Worm (Caenorhabditis elegans) whole organism, young adult: Measurements from ENCODE around the gene T25B9.3.

Experiments used
- B0035.1 ChIP-seq: sonication (generic microtip); optimal IDR thresholded peaks from 2 replicates; lab custom pipeline; 2016; ENCODE audit warnings: missing genetic modification characterization, mild to moderate bottlenecking, missing compliant biosample characterization, missing genotype, missing genetic modification reagents
- D2030.7 ChIP-seq: fragments of 200-800 bp; sonication (Bioruptor generic); IDR thresholded peaks from 2 replicates; pipeline ENCODE4 v1.3.6; 2022; ENCODE audit warnings: missing genetic modification reagents, missing genetic modification characterization, missing compliant biosample characterization
- F10E7.11 ChIP-seq: sonication (generic microtip); optimal IDR thresholded peaks from 2 replicates; lab custom pipeline; 2017; ENCODE audit warnings: mild to moderate bottlenecking, missing genetic modification characterization, moderate library complexity, missing compliant biosample characterization
- F33H1.4 ChIP-seq: fragments of 200-800 bp; sonication (Bioruptor generic); IDR thresholded peaks from 2 replicates; pipeline ENCODE4 v1.3.6; 2022; ENCODE audit warnings: missing genetic modification reagents, missing genetic modification characterization, missing compliant biosample characterization
- F55B11.4 ChIP-seq: sonication (generic microtip); optimal IDR thresholded peaks from 2 replicates; lab custom pipeline; 2016; ENCODE audit warnings: missing compliant biosample characterization, missing genetic modification characterization, borderline replicate concordance; ENCODE audit not compliant: insufficient read depth
- K11D2.4 ChIP-seq: fragments of 200-800 bp; sonication (Bioruptor generic); IDR thresholded peaks from 2 replicates; pipeline ENCODE4 v1.3.6; 2022; ENCODE audit warnings: missing genetic modification reagents, missing genetic modification characterization, missing compliant biosample characterization
- Y67H2A.10 ChIP-seq: fragments of 200-800 bp; sonication (Bioruptor generic); conservative IDR thresholded peaks from 2 replicates; pipeline ENCODE4 v1.3.6; 2022; ENCODE audit warnings: missing genetic modification reagents, missing genetic modification characterization, missing compliant biosample characterization
- Y79H2A.3 ChIP-seq: fragments of 200-800 bp; sonication (Bioruptor generic); conservative IDR thresholded peaks from 2 replicates; pipeline ENCODE4 v1.3.6; 2022; ENCODE audit warnings: missing genetic modification reagents, missing genetic modification characterization, missing compliant biosample characterization
- Y95B8A.8 ChIP-seq: fragments of 200-800 bp; sonication (Bioruptor generic); IDR thresholded peaks from 2 replicates; pipeline ENCODE4 v1.3.6; 2022; ENCODE audit warnings: missing genetic modification reagents, missing genetic modification characterization, missing compliant biosample characterization
- ZK185.1 ChIP-seq: sonication (generic microtip); optimal IDR thresholded peaks from 2 replicates; lab custom pipeline; 2016; ENCODE audit warnings: mild to moderate bottlenecking, missing genetic modification characterization, missing compliant biosample characterization; ENCODE audit not compliant: poor library complexity, severe bottlenecking
- akir-1 ChIP-seq: fragments of 200-800 bp; sonication (Bioruptor generic); optimal IDR thresholded peaks from 2 replicates; lab custom pipeline; 2018; ENCODE audit warnings: mild to moderate bottlenecking, missing genetic modification characterization, moderate library complexity, missing compliant biosample characterization
- ama-1 ChIP-seq, 3 experiments: fragments of 150-350 bp in 1 of 3; sonication (generic microtip) in 2 of 3; optimal IDR thresholded peaks; 2 replicates each; lab custom pipeline; 2014 to 2018; ENCODE audit warnings: missing biosample characterization in 2 of 3, missing genetic modification characterization in 2 of 3, missing genetic modification reagents in 2 of 3
- attf-3 ChIP-seq: fragments of 200-800 bp; sonication (Bioruptor generic); conservative IDR thresholded peaks from 2 replicates; pipeline ENCODE4 v1.3.6; 2022; ENCODE audit warnings: missing genetic modification reagents, missing genetic modification characterization, missing compliant biosample characterization
- bed-1 ChIP-seq: fragments of 200-800 bp; sonication (Bioruptor generic); IDR thresholded peaks from 2 replicates; pipeline ENCODE4 v1.3.6; 2022; ENCODE audit warnings: missing genetic modification reagents, missing genetic modification characterization, missing compliant biosample characterization
- cebp-1 ChIP-seq, 2 experiments: fragments of 200-800 bp in 1 of 2; sonication (Bioruptor generic) in 1 of 2; sonication (generic microtip) in 1 of 2; IDR thresholded peaks in 1 of 2; optimal IDR thresholded peaks in 1 of 2; 2 replicates each; pipeline versions ENCODE4 v1.3.6 to Lab custom; 2017 to 2022; ENCODE audit warnings: missing compliant biosample characterization in 2 of 2, missing genetic modification characterization in 2 of 2, mild to moderate bottlenecking in 1 of 2, missing genetic modification reagents in 1 of 2, moderate library complexity in 1 of 2
- cebp-2 ChIP-seq: fragments of 200-800 bp; sonication (Bioruptor generic); IDR thresholded peaks from 2 replicates; pipeline ENCODE4 v1.3.6; 2022; ENCODE audit warnings: missing genetic modification characterization, missing compliant biosample characterization
- ceh-27 ChIP-seq: fragments of 200-800 bp; sonication (Bioruptor generic); optimal IDR thresholded peaks from 2 replicates; lab custom pipeline; 2018; ENCODE audit warnings: mild to moderate bottlenecking, missing genetic modification characterization, moderate library complexity, missing compliant biosample characterization
- ceh-40 ChIP-seq: fragments of 200-800 bp; sonication (Bioruptor generic); IDR thresholded peaks from 2 replicates; pipeline ENCODE4 v1.3.6; 2022; ENCODE audit warnings: missing genetic modification characterization, missing compliant biosample characterization
- ceh-58 ChIP-seq: fragments of 200-800 bp; sonication (Bioruptor generic); IDR thresholded peaks from 2 replicates; pipeline ENCODE4 v1.3.6; 2022; ENCODE audit warnings: missing genetic modification characterization, missing compliant biosample characterization
- ceh-91 ChIP-seq: fragments of 200-800 bp; sonication (Bioruptor generic); IDR thresholded peaks from 2 replicates; pipeline ENCODE4 v1.3.6; 2022; ENCODE audit warnings: missing genetic modification reagents, missing genetic modification characterization, missing compliant biosample characterization
- die-1 ChIP-seq: sonication (generic microtip); optimal IDR thresholded peaks from 2 replicates; lab custom pipeline; 2016; ENCODE audit warnings: missing genotype, mild to moderate bottlenecking, missing genetic modification characterization, missing compliant biosample characterization
- dpl-1 ChIP-seq: fragments of 150-350 bp; optimal IDR thresholded peaks from 2 replicates; lab custom pipeline; 2014; ENCODE audit warnings: missing biosample characterization, missing genetic modification reagents, missing genetic modification characterization
- efl-1 ChIP-seq: fragments of 150-350 bp; optimal IDR thresholded peaks from 2 replicates; lab custom pipeline; 2014; ENCODE audit warnings: missing biosample characterization, missing genetic modification reagents, missing genetic modification characterization
- egl-44 ChIP-seq: fragments of 200-800 bp; sonication (Bioruptor generic); IDR thresholded peaks from 2 replicates; pipeline ENCODE4 v1.3.6; 2022; ENCODE audit warnings: missing genetic modification reagents, missing genetic modification characterization, missing compliant biosample characterization
- ekl-4 ChIP-seq: fragments of 200-800 bp; sonication (Bioruptor generic); IDR thresholded peaks from 2 replicates; pipeline ENCODE4 v1.3.6; 2022; ENCODE audit warnings: missing genetic modification reagents, missing genetic modification characterization, missing compliant biosample characterization
- him-1 ChIP-seq: sonication (generic microtip); optimal IDR thresholded peaks from 2 replicates; lab custom pipeline; 2016; ENCODE audit warnings: missing genotype, missing genetic modification reagents, missing genetic modification characterization, missing compliant biosample characterization
- hlh-26 ChIP-seq: fragments of 200-800 bp; sonication (Bioruptor generic); conservative IDR thresholded peaks from 2 replicates; pipeline ENCODE4 v1.3.6; 2022; ENCODE audit warnings: missing genetic modification reagents, missing genetic modification characterization, missing compliant biosample characterization
- hmg-20 ChIP-seq: fragments of 200-800 bp; sonication (Bioruptor generic); IDR thresholded peaks from 2 replicates; pipeline ENCODE4 v1.3.6; 2022; ENCODE audit warnings: missing genetic modification reagents, missing genetic modification characterization, missing compliant biosample characterization
- hsf-1 ChIP-seq: fragments of 200-800 bp; sonication (Bioruptor generic); IDR thresholded peaks from 2 replicates; pipeline ENCODE4 v1.3.6; 2022; ENCODE audit warnings: missing genetic modification reagents, missing genetic modification characterization, missing compliant biosample characterization
- lin-26 ChIP-seq: fragments of 200-800 bp; sonication (Bioruptor generic); IDR thresholded peaks from 2 replicates; pipeline ENCODE4 v1.3.6; 2022; ENCODE audit warnings: missing genetic modification reagents, missing genetic modification characterization, missing compliant biosample characterization
- lin-54 ChIP-seq: fragments of 200-800 bp; sonication (Bioruptor generic); optimal IDR thresholded peaks from 2 replicates; lab custom pipeline; 2018; ENCODE audit warnings: mild to moderate bottlenecking, missing genetic modification characterization, missing compliant biosample characterization
- madf-3 ChIP-seq: fragments of 200-800 bp; sonication (Bioruptor generic); IDR thresholded peaks from 2 replicates; pipeline ENCODE4 v1.3.6; 2022; ENCODE audit warnings: missing genetic modification reagents, missing genetic modification characterization, missing compliant biosample characterization
- madf-6 ChIP-seq: fragments of 200-800 bp; sonication (Bioruptor generic); IDR thresholded peaks from 2 replicates; pipeline ENCODE4 v1.3.6; 2022; ENCODE audit warnings: missing genetic modification reagents, missing genetic modification characterization, missing compliant biosample characterization
- nfyb-1 ChIP-seq: fragments of 200-800 bp; sonication (Bioruptor generic); IDR thresholded peaks from 2 replicates; pipeline ENCODE4 v1.3.6; 2022; ENCODE audit warnings: missing genetic modification reagents, missing genetic modification characterization, missing compliant biosample characterization
- nhr-179 ChIP-seq: sonication (generic microtip); optimal IDR thresholded peaks from 2 replicates; lab custom pipeline; 2016; ENCODE audit warnings: mild to moderate bottlenecking, missing genetic modification characterization, missing compliant biosample characterization
- nhr-27 ChIP-seq: fragments of 200-800 bp; sonication (Bioruptor generic); optimal IDR thresholded peaks from 2 replicates; lab custom pipeline; 2018; ENCODE audit warnings: mild to moderate bottlenecking, missing genetic modification characterization, moderate library complexity, missing compliant biosample characterization
- nhr-80 ChIP-seq: sonication (generic microtip); optimal IDR thresholded peaks from 2 replicates; lab custom pipeline; 2016; ENCODE audit warnings: missing genetic modification characterization, missing compliant biosample characterization
- rpc-1 ChIP-seq, 2 experiments: fragments of 150-350 bp in 1 of 2; sonication (generic microtip) in 1 of 2; optimal IDR thresholded peaks; 2 replicates each; lab custom pipeline; 2014 to 2018; ENCODE audit warnings: missing biosample characterization in 1 of 2, missing genetic modification characterization in 1 of 2, missing genetic modification reagents in 1 of 2, missing genotype in 1 of 2
- sdz-38 ChIP-seq: sonication (generic microtip); optimal IDR thresholded peaks from 2 replicates; lab custom pipeline; 2016; ENCODE audit warnings: missing genotype, missing genetic modification characterization, missing compliant biosample characterization
- snpc-1.3 ChIP-seq: sonication (generic microtip); optimal IDR thresholded peaks from 2 replicates; lab custom pipeline; 2017; ENCODE audit warnings: missing genetic modification characterization, mild to moderate bottlenecking, missing compliant biosample characterization, antibody characterized with exemption, moderate library complexity, missing genotype, missing genetic modification reagents; ENCODE audit not compliant: insufficient read depth
- snpc-3.4 ChIP-seq: sonication (generic microtip); optimal IDR thresholded peaks from 2 replicates; lab custom pipeline; 2017; ENCODE audit warnings: missing genetic modification characterization, mild to moderate bottlenecking, missing compliant biosample characterization, antibody characterized with exemption, moderate library complexity, missing genotype, missing genetic modification reagents
- snpc-4 ChIP-seq, 5 experiments: fragments of 150-350 bp in 1 of 5; sonication (generic microtip) in 4 of 5; optimal IDR thresholded peaks; 2 replicates each; lab custom pipeline; 2014 to 2018; ENCODE audit warnings: missing genetic modification characterization in 5 of 5, missing biosample characterization in 3 of 5, antibody characterized with exemption in 2 of 5, mild to moderate bottlenecking in 2 of 5, missing compliant biosample characterization in 2 of 5, missing genotype in 2 of 5, moderate library complexity in 2 of 5, missing genetic modification reagents in 1 of 5
- sptf-2 ChIP-seq: fragments of 200-800 bp; sonication (Bioruptor generic); optimal IDR thresholded peaks from 2 replicates; lab custom pipeline; 2018; ENCODE audit warnings: mild to moderate bottlenecking, missing genetic modification characterization, missing compliant biosample characterization
- unc-62 ChIP-seq: fragments of 150-350 bp; optimal IDR thresholded peaks from 2 replicates; lab custom pipeline; 2014; ENCODE audit warnings: missing biosample characterization, missing genetic modification reagents, missing genetic modification characterization
- ztf-18 ChIP-seq: sonication (generic microtip); optimal IDR thresholded peaks from 2 replicates; lab custom pipeline; 2016; ENCODE audit warnings: missing genotype, mild to moderate bottlenecking, missing genetic modification characterization, missing compliant biosample characterization
- ztf-22 ChIP-seq: fragments of 200-800 bp; sonication (Bioruptor generic); optimal IDR thresholded peaks from 2 replicates; lab custom pipeline; 2018; ENCODE audit warnings: mild to moderate bottlenecking, missing genetic modification characterization, moderate library complexity, missing compliant biosample characterization

Gene T25B9.3

DNA sequence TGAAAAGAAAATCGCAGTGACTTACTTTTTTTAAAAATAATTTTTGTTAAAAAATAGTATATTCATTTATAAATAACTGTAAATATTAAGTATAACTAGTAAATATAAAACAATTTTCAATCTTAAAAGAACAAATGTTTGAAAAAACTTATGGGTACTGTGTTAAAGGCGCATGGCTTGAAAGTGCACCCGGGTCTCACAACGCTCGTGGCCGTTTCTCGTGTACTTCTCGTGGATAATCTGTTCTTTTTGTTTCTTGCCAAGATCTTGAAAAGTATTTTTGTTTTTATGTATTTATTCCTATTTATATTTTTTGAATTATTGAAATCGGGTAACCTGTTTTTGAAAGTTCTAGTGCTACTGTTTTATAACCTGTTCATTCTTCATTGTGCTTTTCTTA, 21.5 kb downstream of the T25B9.3 start:
- no peak for TF ChIP-seq egl-44 (GFP tag; lab: Robert Waterston, UW)
- peak; percentile 94 for TF ChIP-seq madf-6 (GFP tag; lab: Robert Waterston, UW)
- TF ChIP-seq ekl-4 (GFP tag; lab: Robert Waterston, UW) = no peak
- no peak for TF ChIP-seq ceh-27 (GFP tag; lab: Kevin White, UChicago)
- no peak for TF ChIP-seq lin-26
- no peak for TF ChIP-seq Y67H2A.10 (GFP tag; lab: Robert Waterston, UW)
- no peak for TF ChIP-seq bed-1 (GFP tag; lab: Robert Waterston, UW)
- no peak for TF ChIP-seq B0035.1 (tag; lab: Kevin White, UChicago)
- no peak for TF ChIP-seq F10E7.11
- TF ChIP-seq attf-3 (GFP tag; lab: Robert Waterston, UW) = peak; percentile 60; the same call in 1 of the 2 replicates
- no peak for TF ChIP-seq cebp-2 (GFP tag; lab: Robert Waterston, UW)
- TF ChIP-seq snpc-3.4 (tag; lab: Kevin White, UChicago) = peak; percentile 40
- no peak for TF ChIP-seq nhr-27 (tag; lab: Kevin White, UChicago)
- TF ChIP-seq unc-62 (GFP tag; lab: Kevin White, UChicago) = no peak
- TF ChIP-seq ztf-22 (GFP tag; lab: Kevin White, UChicago) = no peak
- TF ChIP-seq cebp-1 (GFP tag; IDR thresholded peaks at IDR 0.05; lab: Robert Waterston, UW) = no peak
- no peak for TF ChIP-seq cebp-1 (tag; optimal IDR thresholded peaks at IDR 0.05; lab: Kevin White, UChicago)
- no peak for TF ChIP-seq hlh-26 (GFP tag; lab: Robert Waterston, UW)
- no peak for TF ChIP-seq Y95B8A.8 (GFP tag; lab: Robert Waterston, UW)
- TF ChIP-seq lin-54 (GFP tag; lab: Kevin White, UChicago) = peak; percentile 33
- no peak for TF ChIP-seq madf-3 (GFP tag; lab: Robert Waterston, UW)
- no peak for TF ChIP-seq sptf-2 (GFP tag; lab: Kevin White, UChicago)
- TF ChIP-seq nfyb-1 (GFP tag; lab: Robert Waterston, UW) = no peak
- TF ChIP-seq efl-1 (GFP tag; lab: Kevin White, UChicago) = peak; percentile 16
- no peak for TF ChIP-seq F55B11.4
- TF ChIP-seq F33H1.4 (GFP tag; lab: Robert Waterston, UW) = peak; percentile 95
- no peak for TF ChIP-seq akir-1 (GFP tag; lab: Kevin White, UChicago)
- TF ChIP-seq nhr-179 = no peak
- TF ChIP-seq D2030.7 = peak; percentile 57; the same call in 1 of the 2 replicates
- TF ChIP-seq dpl-1 (GFP tag; lab: Kevin White, UChicago) = peak; percentile 31
- no peak for TF ChIP-seq ama-1 (optimal IDR thresholded peaks at IDR 0.05; lab: Kevin White, UChicago)
- TF ChIP-seq ama-1 (GFP tag; optimal IDR thresholded peaks at IDR 0.05; lab: Kevin White, UChicago) = no peak
- TF ChIP-seq hsf-1 (GFP tag; lab: Robert Waterston, UW) = no peak
- no peak for TF ChIP-seq ceh-58 (GFP tag; lab: Robert Waterston, UW)
- TF ChIP-seq hmg-20 (GFP tag; lab: Robert Waterston, UW) = no peak
- TF ChIP-seq die-1 = no peak
- no peak for TF ChIP-seq ceh-40 (GFP tag; lab: Robert Waterston, UW)
- TF ChIP-seq ceh-91 (GFP tag; lab: Robert Waterston, UW) = peak; percentile 29; the same call in 1 of the 2 replicates
- no peak for TF ChIP-seq ZK185.1 (tag; lab: Kevin White, UChicago)
- TF ChIP-seq him-1 (tag; lab: Kevin White, UChicago) = peak; percentile 10
- TF ChIP-seq Y79H2A.3 (GFP tag; lab: Robert Waterston, UW) = no peak
- TF ChIP-seq ztf-18 (tag; lab: Kevin White, UChicago) = no peak
- peak; percentile 66 for TF ChIP-seq snpc-4 (GFP tag; optimal IDR thresholded peaks at IDR 0.05; lab: Kevin White, UChicago)
- peak in 3 of 4 experiments; percentile 26 to 57 (median 35) for TF ChIP-seq snpc-4 (tag; optimal IDR thresholded peaks at IDR 0.05; lab: Kevin White, UChicago)
- TF ChIP-seq K11D2.4 (GFP tag; lab: Robert Waterston, UW) = no peak
- no peak for TF ChIP-seq sdz-38 (tag; lab: Kevin White, UChicago)
- peak; percentile 60 for TF ChIP-seq snpc-1.3
- TF ChIP-seq rpc-1 (optimal IDR thresholded peaks at IDR 0.05; lab: Kevin White, UChicago) = no peak
- no peak for TF ChIP-seq rpc-1 (tag; optimal IDR thresholded peaks at IDR 0.05; lab: Kevin White, UChicago)
- no peak for TF ChIP-seq nhr-80 (tag; lab: Kevin White, UChicago)
